Worm (Caenorhabditis elegans) whole organism, L3 larva: ENCODE measurements around the gene sulp-5.

Source experiments
- aly-2 ChIP-seq: fragments of 150-350 bp; optimal IDR thresholded peaks from 2 replicates; lab custom pipeline; 2014; ENCODE audit warnings: missing biosample characterization, missing genetic modification characterization
- ceh-16 ChIP-seq: sonication (generic microtip); optimal IDR thresholded peaks from 2 replicates; lab custom pipeline; 2017; ENCODE audit warnings: missing biosample characterization, missing genetic modification characterization
- daf-12 ChIP-seq: fragments of 150-350 bp; optimal IDR thresholded peaks from 2 replicates; lab custom pipeline; 2014; ENCODE audit warnings: missing biosample characterization, missing genetic modification reagents, missing genetic modification characterization
- fkh-10 ChIP-seq: sonication (generic microtip); optimal IDR thresholded peaks from 2 replicates; lab custom pipeline; 2017; ENCODE audit warnings: missing biosample characterization, missing genetic modification reagents, missing genetic modification characterization
- nhr-11 ChIP-seq: fragments of 150-350 bp; optimal IDR thresholded peaks from 2 replicates; lab custom pipeline; 2014; ENCODE audit warnings: missing biosample characterization, missing genetic modification characterization
- nhr-12 ChIP-seq: fragments of 150-350 bp; optimal IDR thresholded peaks from 2 replicates; lab custom pipeline; 2014; ENCODE audit warnings: missing biosample characterization, missing genetic modification characterization
- nhr-77 ChIP-seq: fragments of 150-350 bp; optimal IDR thresholded peaks from 2 replicates; lab custom pipeline; 2014; ENCODE audit warnings: missing biosample characterization, missing genetic modification characterization
- skn-1 ChIP-seq: fragments of 150-350 bp; optimal IDR thresholded peaks from 2 replicates; lab custom pipeline; 2014; ENCODE audit warnings: missing biosample characterization, missing genetic modification characterization
- unc-39 ChIP-seq: sonication (generic microtip); optimal IDR thresholded peaks from 4 replicates; lab custom pipeline; 2017; ENCODE audit warnings: missing biosample characterization, missing genetic modification characterization
- unc-62 ChIP-seq: fragments of 150-350 bp; sonication (generic microtip); optimal IDR thresholded peaks from 4 replicates; lab custom pipeline; 2014; ENCODE audit warnings: missing biosample characterization, missing genetic modification reagents, missing genetic modification characterization
- ztf-11 ChIP-seq: fragments of 150-350 bp; optimal IDR thresholded peaks from 2 replicates; lab custom pipeline; 2014; ENCODE audit warnings: missing biosample characterization, missing genetic modification characterization

DNA sequence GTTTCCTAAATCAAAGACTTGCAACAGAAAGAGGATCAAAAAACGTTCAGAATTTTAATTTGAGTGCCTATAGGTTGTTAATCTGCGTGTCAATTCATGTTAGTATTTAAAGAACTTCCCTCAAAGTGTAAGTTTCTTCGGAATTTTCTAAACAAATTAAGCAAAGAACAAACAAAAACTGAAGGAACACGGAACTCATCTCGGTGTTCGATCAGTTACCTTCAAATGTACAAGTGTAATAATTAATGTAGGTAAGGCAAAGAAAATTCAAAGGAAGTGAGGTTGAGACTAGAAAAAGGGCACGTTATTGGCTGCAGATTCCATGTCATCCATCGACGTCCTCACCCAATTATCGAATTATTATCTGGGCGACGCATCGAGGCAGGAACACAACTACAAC lies 14.1 kb downstream of the sulp-5 start, which contains the start of gene K12G11.6:
- TF ChIP-seq nhr-77 (tag; lab: Kevin White, UChicago) = no peak
- TF ChIP-seq daf-12 (tag; lab: Kevin White, UChicago) = no peak
- no peak for TF ChIP-seq nhr-11 (tag; lab: Kevin White, UChicago)
- TF ChIP-seq unc-62 (GFP tag; lab: Kevin White, UChicago) = no peak
- no peak for TF ChIP-seq skn-1
- TF ChIP-seq aly-2 (tag; lab: Kevin White, UChicago) = no peak
- no peak for TF ChIP-seq unc-39 (tag; lab: Kevin White, UChicago)
- no peak for TF ChIP-seq fkh-10
- TF ChIP-seq ztf-11 (tag; lab: Kevin White, UChicago) = no peak
- TF ChIP-seq nhr-12 (tag; lab: Kevin White, UChicago) = no peak
- TF ChIP-seq ceh-16 (tag; lab: Kevin White, UChicago) = no peak
